Worm (Caenorhabditis elegans) whole organism, L4 larva: ENCODE data around the gene tsn-1.

Source experiments
- F37D6.2 ChIP-seq: sonication (generic microtip); optimal IDR thresholded peaks from 2 replicates; lab custom pipeline; 2016; ENCODE audit warnings: mild to moderate bottlenecking, missing genetic modification characterization, missing compliant biosample characterization
- F49E8.2 ChIP-seq: sonication (generic microtip); optimal IDR thresholded peaks from 2 replicates; lab custom pipeline; 2016; ENCODE audit warnings: missing compliant biosample characterization, mild to moderate bottlenecking, missing genetic modification characterization, borderline replicate concordance
- T26A8.4 ChIP-seq: fragments of 200-800 bp; sonication (Bioruptor generic); IDR thresholded peaks from 2 replicates; pipeline ENCODE4 v1.3.6; 2022; ENCODE audit warnings: missing genetic modification characterization, missing compliant biosample characterization
- Y48G9A.11 ChIP-seq: fragments of 200-800 bp; sonication (Bioruptor generic); IDR thresholded peaks from 2 replicates; pipeline ENCODE4 v1.3.6; 2022; ENCODE audit warnings: missing genetic modification reagents, missing genetic modification characterization, missing compliant biosample characterization
- Y75B8A.6 ChIP-seq: fragments of 200-800 bp; sonication (Bioruptor generic); IDR thresholded peaks from 2 replicates; pipeline ENCODE4 v1.3.6; 2022; ENCODE audit warnings: missing genetic modification reagents, missing genetic modification characterization, missing compliant biosample characterization
- ama-1 ChIP-seq: fragments of 150-350 bp; optimal IDR thresholded peaks from 2 replicates; lab custom pipeline; 2014; ENCODE audit warnings: inconsistent platforms, mixed read lengths
- attf-4 ChIP-seq: sonication (generic microtip); optimal IDR thresholded peaks from 3 replicates; lab custom pipeline; 2017; ENCODE audit warnings: missing biosample characterization, missing genetic modification characterization
- ceh-20 ChIP-seq: fragments of 200-800 bp; sonication (Bioruptor generic); IDR thresholded peaks from 2 replicates; pipeline ENCODE4 v1.3.6; 2022; ENCODE audit warnings: missing genetic modification reagents, missing genetic modification characterization, missing compliant biosample characterization
- ces-1 ChIP-seq: fragments of 150-350 bp; sonication (generic microtip); optimal IDR thresholded peaks from 4 replicates; lab custom pipeline; 2014; ENCODE audit warnings: missing biosample characterization, missing genetic modification reagents, missing genetic modification characterization
- ctbp-1 ChIP-seq: fragments of 200-800 bp; sonication (Bioruptor generic); IDR thresholded peaks from 2 replicates; pipeline ENCODE4 v1.3.6; 2022; ENCODE audit warnings: missing genetic modification reagents, missing genetic modification characterization, missing compliant biosample characterization
- daf-16 ChIP-seq, 3 experiments: sonication (generic microtip); optimal IDR thresholded peaks; 2 replicates each; lab custom pipeline; 2016 to 2017; ENCODE audit warnings: missing genetic modification characterization in 3 of 3, missing genetic modification reagents in 3 of 3, mild to moderate bottlenecking in 2 of 3, missing compliant biosample characterization in 2 of 3, missing biosample characterization in 1 of 3, moderate library complexity in 1 of 3
- daf-19 ChIP-seq: fragments of 200-800 bp; sonication (Bioruptor generic); conservative IDR thresholded peaks from 2 replicates; pipeline ENCODE4 v1.3.6; 2022; ENCODE audit warnings: missing genetic modification characterization, missing compliant biosample characterization
- dmd-6 ChIP-seq: fragments of 200-800 bp; sonication (Bioruptor generic); IDR thresholded peaks from 2 replicates; pipeline ENCODE4 v1.3.6; 2022; ENCODE audit warnings: missing genetic modification reagents, missing genetic modification characterization, missing compliant biosample characterization
- dmd-8 ChIP-seq: fragments of 200-800 bp; sonication (Bioruptor generic); IDR thresholded peaks from 2 replicates; pipeline ENCODE4 v1.3.6; 2022; ENCODE audit warnings: missing genetic modification characterization, missing compliant biosample characterization
- dpl-1 ChIP-seq: fragments of 150-350 bp; optimal IDR thresholded peaks from 2 replicates; lab custom pipeline; 2014; ENCODE audit warnings: missing biosample characterization, missing genetic modification reagents, missing genetic modification characterization
- duxl-1 ChIP-seq: sonication (generic microtip); optimal IDR thresholded peaks from 2 replicates; lab custom pipeline; 2016; ENCODE audit warnings: mild to moderate bottlenecking, missing genetic modification characterization, moderate library complexity, missing compliant biosample characterization; ENCODE audit not compliant: poor library complexity
- dve-1 ChIP-seq: sonication (generic microtip); optimal IDR thresholded peaks from 2 replicates; lab custom pipeline; 2017; ENCODE audit warnings: antibody characterized with exemption, mild to moderate bottlenecking, missing genetic modification characterization, missing compliant biosample characterization; ENCODE audit not compliant: insufficient read depth
- fkh-10 ChIP-seq: fragments of 150-350 bp; optimal IDR thresholded peaks from 2 replicates; lab custom pipeline; 2014; ENCODE audit warnings: missing biosample characterization, missing genetic modification reagents, missing genetic modification characterization
- hif-1 ChIP-seq, 2 experiments: sonication (generic microtip); optimal IDR thresholded peaks; 2 replicates each; lab custom pipeline; 2016 to 2017; ENCODE audit warnings: missing compliant biosample characterization in 2 of 2, missing genetic modification characterization in 2 of 2, missing genetic modification reagents in 2 of 2, missing genotype in 2 of 2, mild to moderate bottlenecking in 1 of 2
- hlh-30 ChIP-seq: sonication (generic microtip); optimal IDR thresholded peaks from 2 replicates; lab custom pipeline; 2017; ENCODE audit warnings: antibody characterized with exemption, mild to moderate bottlenecking, missing genetic modification characterization, missing compliant biosample characterization; ENCODE audit not compliant: insufficient read depth
- jun-1 ChIP-seq: fragments of 150-350 bp; optimal IDR thresholded peaks from 2 replicates; lab custom pipeline; 2014; ENCODE audit warnings: missing biosample characterization, missing genetic modification reagents, missing genetic modification characterization
- lim-7 ChIP-seq: fragments of 200-800 bp; sonication (Bioruptor generic); IDR thresholded peaks from 2 replicates; pipeline ENCODE4 v1.3.6; 2022; ENCODE audit warnings: missing genetic modification characterization, missing compliant biosample characterization
- lin-13 ChIP-seq: fragments of 150-350 bp; optimal IDR thresholded peaks from 2 replicates; lab custom pipeline; 2014; ENCODE audit warnings: missing biosample characterization, missing genetic modification reagents, missing genetic modification characterization
- lin-38 ChIP-seq: fragments of 200-800 bp; sonication (Bioruptor generic); IDR thresholded peaks from 2 replicates; pipeline ENCODE4 v1.3.6; 2022; ENCODE audit warnings: missing genetic modification reagents, missing genetic modification characterization, missing compliant biosample characterization
- lsy-2 ChIP-seq, 2 experiments: fragments of 150-350 bp in 1 of 2; sonication (generic microtip) in 1 of 2; optimal IDR thresholded peaks; 2 replicates each; lab custom pipeline; 2014 to 2017; ENCODE audit warnings: missing biosample characterization in 2 of 2, missing genetic modification characterization in 2 of 2
- mdl-1 ChIP-seq, 2 experiments: fragments of 150-350 bp in 1 of 2; sonication (generic microtip) in 1 of 2; optimal IDR thresholded peaks; 2 replicates each; lab custom pipeline; 2014 to 2017; ENCODE audit warnings: missing biosample characterization in 2 of 2, missing genetic modification characterization in 2 of 2
- mep-1 ChIP-seq: fragments of 150-350 bp; sonication (generic microtip); optimal IDR thresholded peaks from 3 replicates; lab custom pipeline; 2014; ENCODE audit warnings: missing biosample characterization, missing genetic modification characterization
- mes-2 ChIP-seq: sonication (generic microtip); optimal IDR thresholded peaks from 2 replicates; lab custom pipeline; 2016; ENCODE audit warnings: missing genotype, mild to moderate bottlenecking, missing genetic modification characterization, missing compliant biosample characterization; ENCODE audit not compliant: poor library complexity, severe bottlenecking
- mxl-3 ChIP-seq: fragments of 200-800 bp; sonication (Bioruptor generic); optimal IDR thresholded peaks from 2 replicates; lab custom pipeline; 2018; ENCODE audit warnings: mild to moderate bottlenecking, missing genetic modification characterization, missing compliant biosample characterization
- nhr-10 ChIP-seq: fragments of 150-350 bp; optimal IDR thresholded peaks from 2 replicates; lab custom pipeline; 2014; ENCODE audit warnings: missing biosample characterization, missing genetic modification characterization
- nhr-102 ChIP-seq: sonication (generic microtip); optimal IDR thresholded peaks from 2 replicates; lab custom pipeline; 2016; ENCODE audit warnings: mild to moderate bottlenecking, missing genetic modification characterization, moderate library complexity, missing compliant biosample characterization
- nhr-11 ChIP-seq: fragments of 150-350 bp; optimal IDR thresholded peaks from 2 replicates; lab custom pipeline; 2014; ENCODE audit warnings: missing biosample characterization, missing genetic modification characterization
- nhr-25 ChIP-seq: sonication (generic microtip); optimal IDR thresholded peaks from 2 replicates; lab custom pipeline; 2017; ENCODE audit warnings: missing genetic modification characterization, mild to moderate bottlenecking, missing compliant biosample characterization, antibody characterized with exemption, moderate library complexity, borderline replicate concordance; ENCODE audit not compliant: insufficient read depth
- nhr-28 ChIP-seq: fragments of 150-350 bp; optimal IDR thresholded peaks from 2 replicates; lab custom pipeline; 2014; ENCODE audit warnings: missing biosample characterization, missing genetic modification characterization
- nhr-6 ChIP-seq: fragments of 150-350 bp; optimal IDR thresholded peaks from 2 replicates; lab custom pipeline; 2014; ENCODE audit warnings: missing biosample characterization, missing genetic modification characterization
- nhr-76 ChIP-seq: fragments of 150-350 bp; optimal IDR thresholded peaks from 2 replicates; lab custom pipeline; 2014; ENCODE audit warnings: missing biosample characterization, missing genetic modification characterization
- pha-4 ChIP-seq, 2 experiments: fragments of 150-350 bp in 1 of 2; fragments of 200-800 bp in 1 of 2; sonication (Bioruptor generic) in 1 of 2; IDR thresholded peaks in 1 of 2; optimal IDR thresholded peaks in 1 of 2; 2 replicates each; pipeline versions ENCODE4 v1.3.6 to Lab custom; 2014 to 2022; ENCODE audit warnings: missing genetic modification characterization in 2 of 2, missing genetic modification reagents in 2 of 2, missing biosample characterization in 1 of 2, missing compliant biosample characterization in 1 of 2
- rbr-2 ChIP-seq: sonication (generic microtip); optimal IDR thresholded peaks from 2 replicates; lab custom pipeline; 2016; ENCODE audit warnings: missing genotype, missing genetic modification characterization, missing compliant biosample characterization
- sdz-12 ChIP-seq: fragments of 200-800 bp; sonication (Bioruptor generic); optimal IDR thresholded peaks from 2 replicates; lab custom pipeline; 2018; ENCODE audit warnings: mild to moderate bottlenecking, missing genetic modification characterization, missing compliant biosample characterization
- skn-1 ChIP-seq: fragments of 150-350 bp; optimal IDR thresholded peaks from 2 replicates; lab custom pipeline; 2014; ENCODE audit warnings: missing biosample characterization, missing genetic modification characterization
- snpc-1.2 ChIP-seq: fragments of 200-800 bp; sonication (Bioruptor generic); IDR thresholded peaks from 2 replicates; pipeline ENCODE4 v1.3.6; 2022; ENCODE audit warnings: missing genetic modification reagents, missing genetic modification characterization, missing compliant biosample characterization
- spr-1 ChIP-seq: sonication (generic microtip); optimal IDR thresholded peaks from 2 replicates; lab custom pipeline; 2016; ENCODE audit warnings: mild to moderate bottlenecking, missing genetic modification characterization, missing compliant biosample characterization
- tra-1 ChIP-seq: fragments of 200-800 bp; sonication (Bioruptor generic); IDR thresholded peaks from 2 replicates; pipeline ENCODE4 v1.3.6; 2022; ENCODE audit warnings: missing genetic modification reagents, missing genetic modification characterization, missing compliant biosample characterization
- unc-130 ChIP-seq: sonication (generic microtip); optimal IDR thresholded peaks from 2 replicates; lab custom pipeline; 2016; ENCODE audit warnings: missing genetic modification reagents, missing genetic modification characterization, missing compliant biosample characterization
- vab-7 ChIP-seq: fragments of 200-800 bp; sonication (Bioruptor generic); IDR thresholded peaks from 2 replicates; pipeline ENCODE4 v1.3.6; 2022; ENCODE audit warnings: missing genetic modification reagents, missing genetic modification characterization, missing compliant biosample characterization
- zfp-3 ChIP-seq: fragments of 200-800 bp; sonication (Bioruptor generic); conservative IDR thresholded peaks from 2 replicates; pipeline ENCODE4 v1.3.6; 2022; ENCODE audit warnings: missing genetic modification reagents, missing genetic modification characterization, missing compliant biosample characterization
- zip-11 ChIP-seq: fragments of 200-800 bp; sonication (Bioruptor generic); IDR thresholded peaks from 2 replicates; pipeline ENCODE4 v1.3.6; 2022; ENCODE audit warnings: missing genetic modification characterization, missing compliant biosample characterization
- zip-2 ChIP-seq: fragments of 150-350 bp; optimal IDR thresholded peaks from 2 replicates; lab custom pipeline; 2014; ENCODE audit warnings: missing biosample characterization, missing genetic modification characterization
- ztf-7 ChIP-seq: fragments of 150-350 bp; optimal IDR thresholded peaks from 2 replicates; lab custom pipeline; 2014; ENCODE audit warnings: missing biosample characterization, missing genetic modification characterization

Gene tsn-1

DNA sequence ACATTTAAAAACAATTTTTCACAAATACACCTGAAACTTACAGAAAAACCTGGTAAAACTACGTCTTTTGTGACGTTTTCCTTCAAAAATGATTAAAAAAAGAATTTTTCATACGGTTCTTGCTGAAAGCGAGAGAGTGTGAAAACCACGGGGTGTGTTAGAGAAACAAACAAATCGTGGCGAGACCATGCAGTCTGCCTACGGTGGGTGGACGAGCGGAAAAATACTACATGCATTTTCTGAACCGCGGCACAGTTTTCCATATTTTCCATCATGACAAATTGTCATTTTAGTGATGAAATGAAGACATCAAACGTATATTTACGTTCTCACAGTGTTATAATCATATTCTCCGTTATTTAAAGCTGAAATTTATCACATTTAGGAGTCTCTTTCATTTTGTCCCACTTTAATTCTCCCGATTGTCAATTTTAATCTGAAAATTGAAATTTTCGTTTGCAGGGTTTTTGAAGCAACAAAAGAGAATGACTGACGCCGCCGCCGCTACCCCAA is at the start of gene tsn-1, which contains the start of gene F10G7.9:
Gene tsn-1, plus strand, starts transcription at position 463 of the 513 bp plus-strand sequence.
Gene F10G7.9, minus strand, starts transcription at position 127 of the 513 bp plus-strand sequence.
- TF ChIP-seq duxl-1 (tag; lab: Kevin White, UChicago) (peak; percentile 11), mep-1 (tag; lab: Kevin White, UChicago) (peak; percentile 63), nhr-10 (tag; lab: Kevin White, UChicago) (no peak), F49E8.2 (tag; lab: Kevin White, UChicago) (peak; percentile 21), zfp-3 (GFP tag; lab: Robert Waterston, UW) (no peak), ces-1 (GFP tag; lab: Kevin White, UChicago) (no peak), rbr-2 (peak; percentile 0), lin-13 (GFP tag; lab: Kevin White, UChicago) (peak; percentile 75), attf-4 (no peak), Y75B8A.6 (GFP tag; lab: Robert Waterston, UW) (no peak), dpl-1 (peak; percentile 70), tra-1 (GFP tag; lab: Robert Waterston, UW) (no peak), mdl-1 (tag; optimal IDR thresholded peaks at IDR 0.05; lab: Kevin White, UChicago) (peak in 1 of 2 experiments; percentile 24), ctbp-1 (GFP tag; lab: Robert Waterston, UW) (no peak), hlh-30 (peak; percentile 73), unc-130 (GFP tag; lab: Kevin White, UChicago) (peak; percentile 11), dmd-8 (GFP tag; lab: Robert Waterston, UW) (no peak), skn-1 (tag; lab: Kevin White, UChicago) (no peak), ama-1 (lab: Kevin White, UChicago) (no peak), mes-2 (tag; lab: Kevin White, UChicago) (peak; percentile 83), nhr-6 (tag; lab: Kevin White, UChicago) (peak; percentile 67), mxl-3 (GFP tag; lab: Kevin White, UChicago) (peak; percentile 36), zip-2 (tag; lab: Kevin White, UChicago) (no peak), zip-11 (GFP tag; lab: Robert Waterston, UW) (no peak), T26A8.4 (GFP tag; lab: Robert Waterston, UW) (peak; percentile 58; the same call in 1 of the 2 replicates), Y48G9A.11 (peak; percentile 18; the same call in 1 of the 2 replicates), lsy-2 (tag; optimal IDR thresholded peaks at IDR 0.05; lab: Kevin White, UChicago) (peak; percentile 70 to 97), nhr-76 (tag; lab: Kevin White, UChicago) (no peak), lim-7 (GFP tag; lab: Robert Waterston, UW) (no peak), dmd-6 (GFP tag; lab: Robert Waterston, UW) (peak; percentile 57), F37D6.2 (tag; lab: Kevin White, UChicago) (no peak), hif-1 (tag; optimal IDR thresholded peaks at IDR 0.05; lab: Kevin White, UChicago) (peak in 1 of 2 experiments; percentile 11), jun-1 (tag; lab: Kevin White, UChicago) (no peak), vab-7 (GFP tag; lab: Robert Waterston, UW) (no peak), nhr-102 (no peak), sdz-12 (GFP tag; lab: Kevin White, UChicago) (no peak), nhr-25 (tag; lab: Kevin White, UChicago) (peak; percentile 46), ceh-20 (GFP tag; lab: Robert Waterston, UW) (no peak), ztf-7 (tag; lab: Kevin White, UChicago) (no peak), nhr-11 (tag; lab: Kevin White, UChicago) (peak; percentile 5), fkh-10 (GFP tag; lab: Kevin White, UChicago) (peak; percentile 5), pha-4 (GFP tag; IDR thresholded peaks at IDR 0.05; lab: Robert Waterston, UW) (no peak), pha-4 (tag; optimal IDR thresholded peaks at IDR 0.05; lab: Kevin White, UChicago) (peak; percentile 23), nhr-28 (tag; lab: Kevin White, UChicago) (peak; percentile 47), dve-1 (tag; lab: Kevin White, UChicago) (peak; percentile 59), snpc-1.2 (no peak), daf-16 (GFP tag; optimal IDR thresholded peaks at IDR 0.05; lab: Kevin White, UChicago) (no peak), daf-16 (tag; optimal IDR thresholded peaks at IDR 0.05; lab: Kevin White, UChicago) (peak; percentile 21), spr-1 (tag; lab: Kevin White, UChicago) (no peak), daf-19 (GFP tag; lab: Robert Waterston, UW) (no peak), lin-38 (GFP tag; lab: Robert Waterston, UW) (peak; percentile 75)
